Worm (Caenorhabditis elegans) whole organism, L3 larva: Measurements from ENCODE around the gene nhr-263.

Experiments
- R02D3.7 ChIP-seq: fragments of 150-350 bp; optimal IDR thresholded peaks from 2 replicates; lab custom pipeline; 2014; ENCODE audit warnings: missing biosample characterization, missing genetic modification characterization
- ZK546.5 ChIP-seq: sonication (generic microtip); optimal IDR thresholded peaks from 2 replicates; lab custom pipeline; 2017; ENCODE audit warnings: missing biosample characterization, missing genetic modification characterization
- ceh-16 ChIP-seq: sonication (generic microtip); optimal IDR thresholded peaks from 2 replicates; lab custom pipeline; 2017; ENCODE audit warnings: missing biosample characterization, missing genetic modification characterization
- ceh-28 ChIP-seq: fragments of 150-350 bp; optimal IDR thresholded peaks from 2 replicates; lab custom pipeline; 2014; ENCODE audit warnings: missing biosample characterization, missing genetic modification reagents, missing genetic modification characterization
- ceh-82 ChIP-seq: fragments of 150-350 bp; optimal IDR thresholded peaks from 2 replicates; lab custom pipeline; 2014; ENCODE audit warnings: missing biosample characterization, missing genetic modification characterization
- daf-12 ChIP-seq: fragments of 150-350 bp; optimal IDR thresholded peaks from 2 replicates; lab custom pipeline; 2014; ENCODE audit warnings: missing biosample characterization, missing genetic modification reagents, missing genetic modification characterization
- egl-27 ChIP-seq: sonication (generic microtip); optimal IDR thresholded peaks from 4 replicates; lab custom pipeline; 2017; ENCODE audit warnings: missing biosample characterization, missing genetic modification reagents, missing genetic modification characterization
- egl-5 ChIP-seq: fragments of 150-350 bp; optimal IDR thresholded peaks from 2 replicates; lab custom pipeline; 2017; ENCODE audit warnings: missing biosample characterization, missing genetic modification reagents, missing genetic modification characterization, inconsistent platforms
- elt-2 ChIP-seq: sonication (generic microtip); optimal IDR thresholded peaks from 2 replicates; lab custom pipeline; 2016; ENCODE audit warnings: missing genetic modification reagents, mild to moderate bottlenecking, missing genetic modification characterization, missing compliant biosample characterization
- elt-3 ChIP-seq, 3 experiments: fragments of 150-350 bp in 1 of 3; sonication (generic microtip) in 2 of 3; optimal IDR thresholded peaks; 2 replicates in 2 of 3; 4 replicates in 1 of 3; lab custom pipeline; 2014 to 2017; ENCODE audit warnings: missing biosample characterization in 3 of 3, missing genetic modification characterization in 3 of 3
- eor-1 ChIP-seq, 2 experiments: fragments of 150-350 bp; optimal IDR thresholded peaks; 2 replicates each; lab custom pipeline; 2014 to 2018; ENCODE audit warnings: missing biosample characterization in 2 of 2, missing genetic modification characterization in 2 of 2
- fkh-10 ChIP-seq: sonication (generic microtip); optimal IDR thresholded peaks from 2 replicates; lab custom pipeline; 2017; ENCODE audit warnings: missing biosample characterization, missing genetic modification reagents, missing genetic modification characterization
- fos-1 ChIP-seq: fragments of 150-350 bp; optimal IDR thresholded peaks from 2 replicates; lab custom pipeline; 2014; ENCODE audit warnings: missing biosample characterization, missing genetic modification characterization
- hmg-11 ChIP-seq: sonication (generic microtip); optimal IDR thresholded peaks from 2 replicates; lab custom pipeline; 2016; ENCODE audit warnings: missing genetic modification characterization, missing compliant biosample characterization
- jun-1 ChIP-seq: fragments of 150-350 bp; optimal IDR thresholded peaks from 2 replicates; lab custom pipeline; 2014; ENCODE audit warnings: missing biosample characterization, missing genetic modification reagents, missing genetic modification characterization
- lin-15B ChIP-seq: fragments of 150-350 bp; optimal IDR thresholded peaks from 2 replicates; lab custom pipeline; 2014; ENCODE audit warnings: missing biosample characterization, missing genetic modification characterization
- mml-1 ChIP-seq: fragments of 150-350 bp; sonication (generic microtip); optimal IDR thresholded peaks from 3 replicates; lab custom pipeline; 2014; ENCODE audit warnings: missing biosample characterization, missing genetic modification characterization
- nfya-1 ChIP-seq: sonication (generic microtip); optimal IDR thresholded peaks from 2 replicates; lab custom pipeline; 2017; ENCODE audit warnings: missing genetic modification characterization, mild to moderate bottlenecking, missing compliant biosample characterization, antibody characterized with exemption, moderate library complexity; ENCODE audit not compliant: insufficient read depth
- nhr-12 ChIP-seq: fragments of 150-350 bp; optimal IDR thresholded peaks from 2 replicates; lab custom pipeline; 2014; ENCODE audit warnings: missing biosample characterization, missing genetic modification characterization
- nhr-237 ChIP-seq: fragments of 150-350 bp; optimal IDR thresholded peaks from 2 replicates; lab custom pipeline; 2014; ENCODE audit warnings: missing biosample characterization, missing genetic modification characterization
- nhr-28 ChIP-seq: fragments of 150-350 bp; optimal IDR thresholded peaks from 2 replicates; lab custom pipeline; 2014; ENCODE audit warnings: missing biosample characterization, missing genetic modification characterization
- nhr-43 ChIP-seq: sonication (generic microtip); optimal IDR thresholded peaks from 2 replicates; lab custom pipeline; 2016; ENCODE audit warnings: mild to moderate bottlenecking, missing genetic modification characterization, missing compliant biosample characterization; ENCODE audit not compliant: poor library complexity, severe bottlenecking
- nhr-67 ChIP-seq: fragments of 150-350 bp; optimal IDR thresholded peaks from 2 replicates; lab custom pipeline; 2014; ENCODE audit warnings: missing biosample characterization, missing genetic modification characterization
- nhr-77 ChIP-seq: fragments of 150-350 bp; optimal IDR thresholded peaks from 2 replicates; lab custom pipeline; 2014; ENCODE audit warnings: missing biosample characterization, missing genetic modification characterization
- pha-4 ChIP-seq: fragments of 150-350 bp; optimal IDR thresholded peaks from 2 replicates; lab custom pipeline; 2014; ENCODE audit warnings: missing biosample characterization, missing genetic modification reagents, missing genetic modification characterization
- pqm-1 ChIP-seq: fragments of 150-350 bp; optimal IDR thresholded peaks from 2 replicates; lab custom pipeline; 2017; ENCODE audit warnings: missing biosample characterization, missing genetic modification characterization, inconsistent platforms
- sea-2 ChIP-seq: fragments of 150-350 bp; sonication (generic microtip); optimal IDR thresholded peaks from 4 replicates; lab custom pipeline; 2014; ENCODE audit warnings: missing biosample characterization, missing genetic modification reagents, missing genetic modification characterization
- skn-1 ChIP-seq: fragments of 150-350 bp; optimal IDR thresholded peaks from 2 replicates; lab custom pipeline; 2014; ENCODE audit warnings: missing biosample characterization, missing genetic modification characterization
- snpc-4 ChIP-seq: fragments of 150-350 bp; optimal IDR thresholded peaks from 2 replicates; lab custom pipeline; 2014; ENCODE audit warnings: missing biosample characterization, missing genetic modification characterization
- tbx-2 ChIP-seq: sonication (generic microtip); optimal IDR thresholded peaks from 2 replicates; lab custom pipeline; 2016; ENCODE audit warnings: mild to moderate bottlenecking, missing genetic modification characterization, missing compliant biosample characterization
- unc-39 ChIP-seq: sonication (generic microtip); optimal IDR thresholded peaks from 4 replicates; lab custom pipeline; 2017; ENCODE audit warnings: missing biosample characterization, missing genetic modification characterization
- unc-62 ChIP-seq: fragments of 150-350 bp; sonication (generic microtip); optimal IDR thresholded peaks from 4 replicates; lab custom pipeline; 2014; ENCODE audit warnings: missing biosample characterization, missing genetic modification reagents, missing genetic modification characterization
- zag-1 ChIP-seq: fragments of 150-350 bp; optimal IDR thresholded peaks from 2 replicates; lab custom pipeline; 2014; ENCODE audit warnings: missing biosample characterization, missing genetic modification characterization
- ztf-11 ChIP-seq: fragments of 150-350 bp; optimal IDR thresholded peaks from 2 replicates; lab custom pipeline; 2014; ENCODE audit warnings: missing biosample characterization, missing genetic modification characterization

Gene nhr-263

ce11 chrV:7325285-7325684 is 16.6 kb downstream of the nhr-263 start, which contains the start of gene srx-92:
srx-92 (minus strand) TSS chrV:7325385.
- no peak for TF ChIP-seq mml-1 (tag; lab: Kevin White, UChicago)
- TF ChIP-seq nhr-28, result no peak
- no peak for TF ChIP-seq zag-1 (tag; lab: Kevin White, UChicago)
- TF ChIP-seq nhr-237 (tag; lab: Kevin White, UChicago), result no peak
- no peak for TF ChIP-seq fos-1
- no peak for TF ChIP-seq egl-5 (tag; lab: Kevin White, UChicago)
- TF ChIP-seq pha-4 (tag; lab: Kevin White, UChicago), result no peak
- TF ChIP-seq nhr-67 (tag; lab: Kevin White, UChicago), result no peak
- TF ChIP-seq nhr-43, result no peak
- TF ChIP-seq jun-1, result no peak
- TF ChIP-seq tbx-2 (tag; lab: Kevin White, UChicago), result no peak
- TF ChIP-seq daf-12, result no peak

ce11 chrV:7321915-7322314 is 19.9 kb downstream of the nhr-263 start, which contains the start of gene F10G2.10:
F10G2.10 (plus strand) TSS chrV:7322215.
- TF ChIP-seq fos-1 (no peak), ceh-82 (no peak), ceh-28 (tag; lab: Kevin White, UChicago) (no peak), egl-27 (no peak), ztf-11 (tag; lab: Kevin White, UChicago) (no peak), pha-4 (tag; lab: Kevin White, UChicago) (no peak), elt-2 (tag; lab: Kevin White, UChicago) (no peak), hmg-11 (tag; lab: Kevin White, UChicago) (no peak), eor-1 (tag; optimal IDR thresholded peaks at IDR 0.05; lab: Kevin White, UChicago) (no peak)

DNA sequence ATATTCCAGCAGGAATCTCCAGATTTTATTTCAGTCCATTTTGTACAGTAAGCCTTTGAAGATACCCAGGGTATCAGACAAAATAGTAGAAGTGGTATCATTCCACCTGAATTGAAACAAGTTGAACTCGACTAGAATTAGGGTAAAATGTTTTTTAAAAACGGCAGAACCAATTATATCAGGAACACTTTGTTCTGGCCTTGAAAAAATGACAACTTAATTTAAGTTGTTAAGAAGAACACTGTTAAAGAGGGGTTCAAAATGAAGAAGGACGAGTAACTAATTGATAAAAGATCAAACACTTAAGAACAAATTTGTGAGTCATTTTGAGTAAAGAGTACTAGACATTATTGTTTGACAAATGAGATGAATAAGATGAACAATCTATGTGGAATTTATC is 20.9 kb downstream of the nhr-263 start, which contains the start of gene lmd-4:
Gene lmd-4 (minus strand): TSS at position 101 of the 400 bp plus-strand sequence.
- TF ChIP-seq fkh-10 (GFP tag; lab: Kevin White, UChicago), result no peak
- TF ChIP-seq unc-62, result no peak

DNA sequence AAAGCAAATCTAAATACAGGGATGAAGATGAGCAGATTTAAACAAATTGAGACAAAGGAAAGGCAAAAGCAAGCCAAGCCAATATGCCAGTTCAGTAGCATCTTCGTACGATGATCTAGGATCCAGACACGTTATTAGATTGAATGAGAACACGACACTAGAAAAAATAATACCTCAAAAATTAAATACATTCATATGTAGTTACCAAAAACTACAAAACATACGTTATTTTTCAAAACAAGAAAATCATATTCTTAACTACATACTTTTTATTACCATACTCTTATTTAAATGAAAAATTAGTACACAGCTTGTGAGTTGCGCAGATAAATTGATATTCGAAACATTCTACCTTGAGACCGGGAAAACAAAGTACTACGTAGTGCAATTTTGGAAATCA is 28.6 kb downstream of the nhr-263 start, which contains the start of gene srx-6:
Gene srx-6 (minus strand): TSS at position 101 of the 400 bp plus-strand sequence.
- TF ChIP-seq nhr-43 (no peak), nfya-1 (no peak), zag-1 (tag; lab: Kevin White, UChicago) (no peak), pha-4 (tag; lab: Kevin White, UChicago) (no peak), unc-39 (tag; lab: Kevin White, UChicago) (no peak), ZK546.5 (tag; lab: Kevin White, UChicago) (no peak), nhr-12 (tag; lab: Kevin White, UChicago) (no peak), nhr-77 (tag; lab: Kevin White, UChicago) (no peak), jun-1 (no peak), elt-3 (tag; optimal IDR thresholded peaks at IDR 0.05; lab: Kevin White, UChicago) (no peak), R02D3.7 (tag; lab: Kevin White, UChicago) (no peak), daf-12 (no peak), ceh-16 (tag; lab: Kevin White, UChicago) (no peak), fos-1 (no peak), snpc-4 (no peak), lin-15B (tag; lab: Kevin White, UChicago) (no peak), skn-1 (tag; lab: Kevin White, UChicago) (no peak), egl-27 (no peak)

- TF ChIP-seq nhr-12 (tag; lab: Kevin White, UChicago) (no peak), ZK546.5 (tag; lab: Kevin White, UChicago) (no peak), nhr-28 (no peak), egl-5 (tag; lab: Kevin White, UChicago) (no peak), skn-1 (tag; lab: Kevin White, UChicago) (no peak), sea-2 (GFP tag; lab: Kevin White, UChicago) (no peak), pqm-1 (tag; lab: Kevin White, UChicago) (no peak), fos-1 (no peak)
- TF ChIP-seq, all 47 proteins: peak for 0
These were observed 34.8 kb downstream of the nhr-263 start, which contains the start of gene F07G11.1 for ce11 chrV:7307089-7307488. F07G11.1 (plus strand) TSS chrV:7307389.
